Fruit fly (Drosophila melanogaster) whole organism, embryonic: ENCODE measurements around the gene CG13306.
A peak's percentile ranks its signal among the peaks of the same experiment; 100 is the strongest.

ENCODE experiments used
- Antp ChIP-seq: fragments of 200-800 bp; sonication (Bioruptor generic); optimal IDR thresholded peaks from 3 replicates; lab custom pipeline; 2016; ENCODE audit warnings: missing biosample characterization, missing genetic modification characterization
- B-H1 ChIP-seq: fragments of 200-800 bp; sonication (Bioruptor generic); IDR thresholded peaks from 3 replicates; pipeline ENCODE4 v1.3.6; 2022; ENCODE audit warnings: missing biosample characterization, missing genetic modification characterization
- CG10267 ChIP-seq: fragments of 200-800 bp; sonication (Bioruptor generic); optimal IDR thresholded peaks from 2 replicates; lab custom pipeline; 2018; ENCODE audit warnings: missing biosample characterization, mild to moderate bottlenecking, missing genetic modification characterization, moderate library complexity
- CG10959 ChIP-seq: fragments of 200-800 bp; sonication (Bioruptor generic); IDR thresholded peaks from 2 replicates; pipeline ENCODE4 v1.3.6; 2022; ENCODE audit warnings: missing biosample characterization, missing genetic modification characterization
- CG11085 ChIP-seq: fragments of 200-800 bp; sonication (Bioruptor generic); IDR thresholded peaks from 2 replicates; pipeline ENCODE4 v1.3.6; 2022; ENCODE audit warnings: missing biosample characterization, missing genetic modification characterization
- CG1233 ChIP-seq: fragments of 200-800 bp; sonication (Bioruptor generic); optimal IDR thresholded peaks from 4 replicates; lab custom pipeline; 2018; ENCODE audit warnings: missing biosample characterization, mild to moderate bottlenecking, missing genetic modification characterization
- CG13123 ChIP-seq: fragments of 200-800 bp; sonication (Bioruptor generic); optimal IDR thresholded peaks from 2 replicates; lab custom pipeline; 2016; ENCODE audit warnings: missing biosample characterization, missing genetic modification characterization
- CG14667 ChIP-seq: fragments of 200-800 bp; sonication (Bioruptor generic); IDR thresholded peaks from 2 replicates; pipeline ENCODE4 v1.3.6; 2022; ENCODE audit warnings: missing biosample characterization, missing genetic modification characterization
- CG14710 ChIP-seq: fragments of 200-800 bp; sonication (Bioruptor generic); optimal IDR thresholded peaks from 3 replicates; lab custom pipeline; 2019; ENCODE audit warnings: missing biosample characterization, mild to moderate bottlenecking, missing genetic modification characterization, moderate library complexity
- CG1603 ChIP-seq: fragments of 200-800 bp; sonication (Bioruptor generic); optimal IDR thresholded peaks from 2 replicates; lab custom pipeline; 2019; ENCODE audit warnings: missing biosample characterization, mild to moderate bottlenecking, missing genetic modification characterization, moderate library complexity
- CG2712 ChIP-seq: fragments of 200-800 bp; optimal IDR thresholded peaks from 3 replicates; lab custom pipeline; 2019; ENCODE audit warnings: missing biosample characterization, mild to moderate bottlenecking, missing genetic modification characterization, moderate library complexity
- CG3065 ChIP-seq: fragments of 200-800 bp; sonication (Bioruptor generic); optimal IDR thresholded peaks from 2 replicates; lab custom pipeline; 2016; ENCODE audit warnings: missing biosample characterization, missing genetic modification characterization
- CG31441 ChIP-seq: fragments of 200-800 bp; sonication (Bioruptor generic); IDR thresholded peaks from 2 replicates; pipeline ENCODE4 v1.3.6; 2022; ENCODE audit warnings: missing biosample characterization, missing genetic modification characterization
- CG4730 ChIP-seq: fragments of 200-800 bp; sonication (Bioruptor generic); IDR thresholded peaks from 2 replicates; pipeline ENCODE4 v1.3.6; 2022; ENCODE audit warnings: missing biosample characterization, missing genetic modification characterization
- CG7372 ChIP-seq: fragments of 200-800 bp; sonication (Bioruptor generic); IDR thresholded peaks from 2 replicates; pipeline ENCODE4 v1.3.6; 2022; ENCODE audit warnings: missing biosample characterization, missing genetic modification characterization
- CG8765 ChIP-seq: fragments of 200-800 bp; sonication (Bioruptor generic); IDR thresholded peaks from 2 replicates; pipeline ENCODE4 v1.3.6; 2022; ENCODE audit warnings: missing biosample characterization, missing genetic modification characterization
- ERR ChIP-seq: fragments of 200-800 bp; sonication (Bioruptor generic); optimal IDR thresholded peaks from 2 replicates; lab custom pipeline; 2016; ENCODE audit warnings: missing biosample characterization, missing genetic modification characterization
- Ets65A ChIP-seq: fragments of 200-800 bp; sonication (Bioruptor generic); peaks from one replicate; lab custom pipeline; 2016; ENCODE audit warnings: missing biosample characterization, missing genetic modification characterization
- Fer2 ChIP-seq: fragments of 200-800 bp; sonication (Bioruptor generic); optimal IDR thresholded peaks from 2 replicates; lab custom pipeline; 2018; ENCODE audit warnings: missing biosample characterization, mild to moderate bottlenecking, missing genetic modification characterization, moderate library complexity
- H15 ChIP-seq: fragments of 200-800 bp; sonication (Bioruptor generic); IDR thresholded peaks from 3 replicates; pipeline ENCODE4 v1.3.6; 2022; ENCODE audit warnings: missing biosample characterization, missing genetic modification characterization
- HLH3B ChIP-seq: fragments of 200-800 bp; sonication (Bioruptor generic); IDR thresholded peaks from 2 replicates; pipeline ENCODE4 v1.3.6; 2022; ENCODE audit warnings: missing biosample characterization, missing genetic modification characterization
- Mad ChIP-seq: fragments of 200-800 bp; sonication (Bioruptor generic); optimal IDR thresholded peaks from 2 replicates; lab custom pipeline; 2016; ENCODE audit warnings: missing biosample characterization, missing genetic modification characterization
- Mrtf ChIP-seq: fragments of 200-800 bp; sonication (Bioruptor generic); IDR thresholded peaks from 3 replicates; pipeline ENCODE4 v1.3.6; 2022; ENCODE audit warnings: missing biosample characterization, missing genetic modification characterization
- Nf-YA ChIP-seq: fragments of 200-800 bp; sonication (Bioruptor generic); IDR thresholded peaks from 2 replicates; pipeline ENCODE4 v1.3.6; 2022; ENCODE audit warnings: missing biosample characterization, missing genetic modification characterization
- Spps ChIP-seq: fragments of 200-800 bp; sonication (Bioruptor generic); optimal IDR thresholded peaks from 2 replicates; lab custom pipeline; 2018; ENCODE audit warnings: missing biosample characterization, mild to moderate bottlenecking, missing genetic modification characterization
- Xrp1 ChIP-seq: fragments of 200-800 bp; sonication (Bioruptor generic); IDR thresholded peaks from 2 replicates; pipeline ENCODE4 v1.3.6; 2022; ENCODE audit warnings: missing biosample characterization, missing genetic modification characterization
- ap ChIP-seq: fragments of 200-800 bp; sonication (Bioruptor generic); IDR thresholded peaks from 2 replicates; pipeline ENCODE4 v1.3.6; 2022; ENCODE audit warnings: missing biosample characterization, missing genetic modification characterization
- ara ChIP-seq: fragments of 200-800 bp; sonication (Bioruptor generic); IDR thresholded peaks from 2 replicates; pipeline ENCODE4 v1.3.6; 2022; ENCODE audit warnings: missing biosample characterization, missing genetic modification characterization
- chm ChIP-seq: fragments of 200-800 bp; sonication (Bioruptor generic); IDR thresholded peaks from 2 replicates; pipeline ENCODE4 v1.3.6; 2022; ENCODE audit warnings: missing biosample characterization, missing genetic modification characterization
- ci ChIP-seq: fragments of 200-800 bp; sonication (Bioruptor generic); IDR thresholded peaks from 3 replicates; pipeline ENCODE4 v1.3.6; 2022; ENCODE audit warnings: missing biosample characterization, missing genetic modification characterization
- dati ChIP-seq: fragments of 200-800 bp; sonication (Bioruptor generic); IDR thresholded peaks from 2 replicates; pipeline ENCODE4 v1.3.6; 2022; ENCODE audit warnings: missing biosample characterization, missing genetic modification characterization
- dimm ChIP-seq: fragments of 200-800 bp; sonication (Bioruptor generic); IDR thresholded peaks from 2 replicates; pipeline ENCODE4 v1.3.6; 2022; ENCODE audit warnings: missing biosample characterization, missing genetic modification characterization
- dmrt11E ChIP-seq: fragments of 200-800 bp; sonication (Bioruptor generic); optimal IDR thresholded peaks from 3 replicates; lab custom pipeline; 2018; ENCODE audit warnings: missing biosample characterization, mild to moderate bottlenecking, missing genetic modification characterization, moderate library complexity
- hkb ChIP-seq, 2 experiments: fragments of 200-800 bp in 1 of 2; fragments of >200 bp in 1 of 2; sonication (Bioruptor generic) in 1 of 2; IDR thresholded peaks in 1 of 2; optimal IDR thresholded peaks in 1 of 2; 2 replicates each; pipeline versions ENCODE4 v1.3.6 to Lab custom; 2017 to 2022; ENCODE audit warnings: missing biosample characterization in 1 of 2, missing genetic modification characterization in 1 of 2
- jigr1 ChIP-seq: fragments of 200-800 bp; sonication (Bioruptor generic); IDR thresholded peaks from 3 replicates; pipeline ENCODE4 v1.3.6; 2022; ENCODE audit warnings: missing biosample characterization, missing genetic modification characterization
- knrl ChIP-seq: fragments of 200-800 bp; sonication (Bioruptor generic); IDR thresholded peaks from 3 replicates; pipeline ENCODE4 v1.3.6; 2022; ENCODE audit warnings: missing biosample characterization, missing genetic modification characterization; ENCODE audit not compliant: partially characterized antibody
- lov ChIP-seq, 2 experiments: fragments of 200-800 bp in 1 of 2; fragments of >200 bp in 1 of 2; sonication (Bioruptor generic) in 1 of 2; IDR thresholded peaks in 1 of 2; optimal IDR thresholded peaks in 1 of 2; 2 replicates in 1 of 2; 3 replicates in 1 of 2; pipeline versions ENCODE4 v1.3.6 to Lab custom; 2017 to 2022; ENCODE audit warnings: missing biosample characterization in 1 of 2, missing genetic modification characterization in 1 of 2
- pan ChIP-seq, 4 experiments: fragments of >200 bp in 3 of 4; fragments of 200-800 bp in 1 of 4; sonication (Bioruptor generic) in 1 of 4; optimal IDR thresholded peaks in 3 of 4; IDR thresholded peaks in 1 of 4; 2 replicates each; pipeline versions ENCODE4 v1.3.6 to Lab custom; 2017 to 2022; ENCODE audit warnings: missing biosample characterization in 2 of 4, missing genetic modification characterization in 2 of 4, mixed read lengths in 1 of 4
- psq ChIP-seq: fragments of 200-800 bp; sonication (Bioruptor generic); optimal IDR thresholded peaks from 2 replicates; lab custom pipeline; 2017; ENCODE audit warnings: missing biosample characterization, missing genetic modification characterization
- sens-2 ChIP-seq: fragments of 200-800 bp; sonication (Bioruptor generic); IDR thresholded peaks from 2 replicates; pipeline ENCODE4 v1.3.6; 2022; ENCODE audit warnings: missing biosample characterization, missing genetic modification characterization
- seq ChIP-seq: fragments of 200-800 bp; sonication (Bioruptor generic); IDR thresholded peaks from 2 replicates; pipeline ENCODE4 v1.3.6; 2022; ENCODE audit warnings: missing biosample characterization, missing genetic modification characterization
- sim ChIP-seq: fragments of 200-800 bp; sonication (Bioruptor generic); IDR thresholded peaks from 2 replicates; pipeline ENCODE4 v1.3.6; 2022; ENCODE audit warnings: missing biosample characterization, missing genetic modification characterization
- sisA ChIP-seq: fragments of 200-800 bp; sonication (Bioruptor generic); IDR thresholded peaks from 2 replicates; pipeline ENCODE4 v1.3.6; 2022; ENCODE audit warnings: missing biosample characterization, missing genetic modification characterization
- sr ChIP-seq: fragments of 200-800 bp; sonication (Bioruptor generic); IDR thresholded peaks from 3 replicates; pipeline ENCODE4 v1.3.6; 2022; ENCODE audit warnings: missing biosample characterization, missing genetic modification characterization
- tll ChIP-seq, 2 experiments: fragments of 200-800 bp in 1 of 2; fragments of >200 bp in 1 of 2; sonication (Bioruptor generic) in 1 of 2; optimal IDR thresholded peaks; 2 replicates each; lab custom pipeline; 2017 to 2019; ENCODE audit warnings: missing biosample characterization in 2 of 2, missing genetic modification characterization in 2 of 2, mild to moderate bottlenecking in 1 of 2, moderate library complexity in 1 of 2
- ttk ChIP-seq: fragments of 200-800 bp; sonication (Bioruptor generic); IDR thresholded peaks from 2 replicates; pipeline ENCODE4 v2.1.2; 2022; ENCODE audit warnings: missing biosample characterization, missing genetic modification characterization
- unpg ChIP-seq: fragments of 200-800 bp; sonication (Bioruptor generic); optimal IDR thresholded peaks from 3 replicates; lab custom pipeline; 2018; ENCODE audit warnings: missing biosample characterization, mild to moderate bottlenecking, missing genetic modification characterization, moderate library complexity
- vvl ChIP-seq: fragments of 200-800 bp; sonication (Bioruptor generic); IDR thresholded peaks from 2 replicates; pipeline ENCODE4 v1.3.6; 2022; ENCODE audit warnings: missing biosample characterization, missing genetic modification characterization
- wor ChIP-seq: fragments of 200-800 bp; sonication (Bioruptor generic); IDR thresholded peaks from 2 replicates; pipeline ENCODE4 v1.3.6; 2022; ENCODE audit warnings: missing biosample characterization, missing genetic modification characterization
- zfh1 ChIP-seq: fragments of 200-800 bp; sonication (Bioruptor generic); IDR thresholded peaks from 3 replicates; pipeline ENCODE4 v1.3.6; 2022; ENCODE audit warnings: missing biosample characterization, missing genetic modification characterization

CG13306 gene

dm6 chr3L:8765493-8765892 lies 16.0 kb upstream of the CG13306 start (continued):
- TF ChIP-seq CG13123 (GFP tag; lab: Kevin White, UChicago) (no peak), CG31441 (GFP tag; lab: Robert Waterston, UW) (peak; percentile 82; the same call in 1 of the 2 replicates), Antp (GFP tag; lab: Kevin White, UChicago) (no peak), CG1603 (tag; lab: Kevin White, UChicago) (no peak), hkb (optimal IDR thresholded peaks at IDR 0.05; lab: Kevin White, UChicago) (no peak), hkb (GFP tag; IDR thresholded peaks at IDR 0.05; lab: Robert Waterston, UW) (peak; percentile 31), dati (peak; percentile 47; the same call in 1 of the 2 replicates), CG3065 (GFP tag; lab: Kevin White, UChicago) (no peak), seq (GFP tag; lab: Robert Waterston, UW) (peak; percentile 9), Mrtf (GFP tag; lab: Robert Waterston, UW) (peak; percentile 39; the same call in 1 of the 3 replicates), Xrp1 (GFP tag; lab: Robert Waterston, UW) (peak; percentile 67), ci (GFP tag; lab: Robert Waterston, UW) (peak; percentile 88), ttk (peak; percentile 62), H15 (GFP tag; lab: Robert Waterston, UW) (peak; percentile 66), CG14710 (peak; percentile 37), unpg (GFP tag; lab: Kevin White, UChicago) (peak; percentile 80), ap (GFP tag; lab: Robert Waterston, UW) (peak; percentile 67), tll (GFP tag; optimal IDR thresholded peaks at IDR 0.05; lab: Kevin White, UChicago) (no peak), Nf-YA (GFP tag; lab: Robert Waterston, UW) (peak; percentile 19; the same call in 1 of the 2 replicates), Fer2 (no peak), CG7372 (0 out of 2 replicates have a peak, but pooled peaks have one; percentile 5), ERR (GFP tag; lab: Kevin White, UChicago) (no peak), psq (no peak), Mad (GFP tag; lab: Kevin White, UChicago) (no peak), Spps (tag; lab: Kevin White, UChicago) (peak; percentile 58), CG2712 (tag; lab: Kevin White, UChicago) (no peak), sens-2 (peak; percentile 64), vvl (GFP tag; lab: Robert Waterston, UW) (peak; percentile 71), lov (optimal IDR thresholded peaks at IDR 0.05; lab: Kevin White, UChicago) (no peak), lov (GFP tag; IDR thresholded peaks at IDR 0.05; lab: Robert Waterston, UW) (peak; percentile 28; the same call in 2 of the 3 replicates), Ets65A (GFP tag; lab: Kevin White, UChicago) (peak; percentile 92), HLH3B (GFP tag; lab: Robert Waterston, UW) (peak; percentile 40), dmrt11E (tag; lab: Kevin White, UChicago) (peak; percentile 37), jigr1 (GFP tag; lab: Robert Waterston, UW) (peak; percentile 5; the same call in 1 of the 3 replicates), wor (GFP tag; lab: Robert Waterston, UW) (peak; percentile 53), CG4730 (GFP tag; lab: Robert Waterston, UW) (peak; percentile 8; the same call in 1 of the 2 replicates), zfh1 (GFP tag; lab: Robert Waterston, UW) (peak; percentile 74), pan (optimal IDR thresholded peaks at IDR 0.05; lab: Kevin White, UChicago) (no peak), pan (GFP tag; optimal IDR thresholded peaks at IDR 0.05 in 1 of 2, IDR thresholded peaks at IDR 0.05 in 1 of 2) (peak in 1 of 2 experiments; percentile 35), sisA (GFP tag; lab: Robert Waterston, UW) (peak; percentile 21; the same call in 1 of the 2 replicates), CG10267 (tag; lab: Kevin White, UChicago) (peak; percentile 78), CG11085 (GFP tag; lab: Robert Waterston, UW) (peak; percentile 11; the same call in 1 of the 2 replicates), CG1233 (GFP tag; lab: Kevin White, UChicago) (peak; percentile 14), chm (GFP tag; lab: Robert Waterston, UW) (peak; percentile 5; the same call in 1 of the 2 replicates), CG8765 (GFP tag; lab: Robert Waterston, UW) (peak; percentile 18; the same call in 1 of the 2 replicates), sim (GFP tag; lab: Robert Waterston, UW) (peak; percentile 72; the same call in 1 of the 2 replicates), B-H1 (GFP tag; lab: Robert Waterston, UW) (peak; percentile 13; the same call in 2 of the 3 replicates), knrl (GFP tag; lab: Robert Waterston, UW) (no peak), CG10959 (GFP tag; lab: Robert Waterston, UW) (peak; percentile 37), dimm (GFP tag; lab: Robert Waterston, UW) (peak; percentile 7; the same call in 1 of the 2 replicates), ara (peak; percentile 65; the same call in 1 of the 2 replicates), sr (GFP tag; lab: Robert Waterston, UW) (0 out of 3 replicates have a peak, but pooled peaks have one; percentile 17), CG14667 (GFP tag; lab: Robert Waterston, UW) (peak; percentile 21; the same call in 1 of the 2 replicates)
